Worm (Caenorhabditis elegans) whole organism, L1 larva: ENCODE results near the gene Y38E10A.33.

Experiments
- C16A3.4 ChIP-seq: fragments of 150-350 bp; optimal IDR thresholded peaks from 2 replicates; lab custom pipeline; 2014; ENCODE audit warnings: missing biosample characterization, missing genetic modification characterization
- F16B12.6 ChIP-seq: fragments of 150-350 bp; optimal IDR thresholded peaks from 2 replicates; lab custom pipeline; 2014; ENCODE audit warnings: missing biosample characterization, missing genetic modification characterization
- Y116A8C.19 ChIP-seq: sonication (generic microtip); optimal IDR thresholded peaks from 2 replicates; lab custom pipeline; 2016; ENCODE audit warnings: missing compliant biosample characterization, missing genetic modification characterization, borderline replicate concordance
- aha-1 ChIP-seq: fragments of 150-350 bp; optimal IDR thresholded peaks from 2 replicates; lab custom pipeline; 2014; ENCODE audit warnings: missing biosample characterization, missing genetic modification characterization
- ama-1 ChIP-seq: fragments of 150-350 bp; optimal IDR thresholded peaks from 2 replicates; lab custom pipeline; 2014
- ceh-8 ChIP-seq: fragments of 200-800 bp; sonication (Bioruptor generic); optimal IDR thresholded peaks from 2 replicates; lab custom pipeline; 2018; ENCODE audit warnings: mild to moderate bottlenecking, missing genetic modification characterization, moderate library complexity, missing compliant biosample characterization
- ceh-82 ChIP-seq, 3 experiments: fragments of 150-350 bp in 1 of 3; sonication (generic microtip) in 2 of 3; optimal IDR thresholded peaks; 2 replicates each; lab custom pipeline; 2014 to 2017; ENCODE audit warnings: missing biosample characterization in 3 of 3, missing genetic modification characterization in 3 of 3
- ceh-88 ChIP-seq: fragments of 200-800 bp; sonication (Bioruptor generic); IDR thresholded peaks from 2 replicates; pipeline ENCODE4 v1.3.6; 2022; ENCODE audit warnings: missing genetic modification characterization, missing compliant biosample characterization
- dpl-1 ChIP-seq, 3 experiments: fragments of 150-350 bp in 2 of 3; sonication (generic microtip) in 1 of 3; optimal IDR thresholded peaks; 2 replicates each; lab custom pipeline; 2014 to 2017; ENCODE audit warnings: missing biosample characterization in 3 of 3, missing genetic modification characterization in 3 of 3, missing genetic modification reagents in 3 of 3
- dsc-1 ChIP-seq: sonication (generic microtip); optimal IDR thresholded peaks from 2 replicates; lab custom pipeline; 2016; ENCODE audit warnings: mild to moderate bottlenecking, missing genetic modification characterization, missing compliant biosample characterization
- efl-1 ChIP-seq, 4 experiments: fragments of 150-350 bp; optimal IDR thresholded peaks in 3 of 4; peaks in 1 of 4; 1 replicate in 1 of 4; 2 replicates in 3 of 4; lab custom pipeline; 2014; ENCODE audit warnings: missing biosample characterization in 2 of 4, missing genetic modification characterization in 2 of 4, missing genetic modification reagents in 2 of 4
- fkh-10 ChIP-seq: sonication (generic microtip); optimal IDR thresholded peaks from 2 replicates; lab custom pipeline; 2017; ENCODE audit warnings: missing biosample characterization, missing genetic modification reagents, missing genetic modification characterization
- fkh-4 ChIP-seq: sonication (generic microtip); optimal IDR thresholded peaks from 2 replicates; lab custom pipeline; 2016; ENCODE audit warnings: missing compliant biosample characterization, missing genetic modification characterization, borderline replicate concordance
- fos-1 ChIP-seq: fragments of 150-350 bp; optimal IDR thresholded peaks from 2 replicates; lab custom pipeline; 2014; ENCODE audit warnings: missing biosample characterization, missing genetic modification characterization
- hlh-17 ChIP-seq: fragments of 200-800 bp; sonication (Bioruptor generic); optimal IDR thresholded peaks from 2 replicates; lab custom pipeline; 2018; ENCODE audit warnings: missing genetic modification characterization, mild to moderate bottlenecking, missing compliant biosample characterization, moderate library complexity, borderline replicate concordance
- irx-1 ChIP-seq: sonication (generic microtip); optimal IDR thresholded peaks from 2 replicates; lab custom pipeline; 2016; ENCODE audit warnings: missing genetic modification characterization, missing compliant biosample characterization
- jun-1 ChIP-seq: fragments of 150-350 bp; optimal IDR thresholded peaks from 2 replicates; lab custom pipeline; 2014; ENCODE audit warnings: missing biosample characterization, missing genetic modification reagents, missing genetic modification characterization
- lir-3 ChIP-seq: sonication (generic microtip); optimal IDR thresholded peaks from 2 replicates; lab custom pipeline; 2016; ENCODE audit warnings: mild to moderate bottlenecking, missing genetic modification characterization, moderate library complexity, missing compliant biosample characterization; ENCODE audit not compliant: poor library complexity
- mdl-1 ChIP-seq, 2 experiments: fragments of 150-350 bp; optimal IDR thresholded peaks; 2 replicates each; lab custom pipeline; 2014 to 2017; ENCODE audit warnings: missing biosample characterization in 2 of 2, missing genetic modification characterization in 2 of 2, inconsistent platforms in 1 of 2
- mef-2 ChIP-seq: fragments of 150-350 bp; optimal IDR thresholded peaks from 2 replicates; lab custom pipeline; 2014; ENCODE audit warnings: missing biosample characterization, missing genetic modification characterization
- mep-1 ChIP-seq: fragments of 150-350 bp; optimal IDR thresholded peaks from 2 replicates; lab custom pipeline; 2014; ENCODE audit warnings: missing biosample characterization, missing genetic modification characterization
- nhr-12 ChIP-seq: sonication (generic microtip); optimal IDR thresholded peaks from 2 replicates; lab custom pipeline; 2017; ENCODE audit warnings: missing biosample characterization, missing genetic modification characterization
- nhr-19 ChIP-seq: fragments of 200-800 bp; sonication (Bioruptor generic); conservative IDR thresholded peaks from 2 replicates; pipeline ENCODE4 v1.3.6; 2022; ENCODE audit warnings: missing genetic modification characterization, missing compliant biosample characterization
- nhr-20 ChIP-seq: sonication (generic microtip); optimal IDR thresholded peaks from 2 replicates; lab custom pipeline; 2016; ENCODE audit warnings: mild to moderate bottlenecking, missing genetic modification characterization, missing compliant biosample characterization
- nhr-90 ChIP-seq: sonication (generic microtip); optimal IDR thresholded peaks from 2 replicates; lab custom pipeline; 2016; ENCODE audit warnings: mild to moderate bottlenecking, missing genetic modification characterization, missing compliant biosample characterization; ENCODE audit not compliant: poor library complexity
- pax-3 ChIP-seq: fragments of 200-800 bp; sonication (Bioruptor generic); optimal IDR thresholded peaks from 2 replicates; lab custom pipeline; 2018; ENCODE audit warnings: mild to moderate bottlenecking, missing genetic modification characterization, moderate library complexity, missing compliant biosample characterization
- snpc-4 ChIP-seq: fragments of 150-350 bp; optimal IDR thresholded peaks from 2 replicates; lab custom pipeline; 2014; ENCODE audit warnings: missing biosample characterization, missing genetic modification characterization
- snu-23 ChIP-seq: sonication (generic microtip); optimal IDR thresholded peaks from 2 replicates; lab custom pipeline; 2016; ENCODE audit warnings: missing genetic modification characterization, missing compliant biosample characterization
- sup-37 ChIP-seq: fragments of 200-800 bp; sonication (Bioruptor generic); optimal IDR thresholded peaks from 2 replicates; lab custom pipeline; 2018; ENCODE audit warnings: mild to moderate bottlenecking, missing genetic modification characterization, missing compliant biosample characterization
- tlp-1 ChIP-seq: fragments of 150-350 bp; optimal IDR thresholded peaks from 2 replicates; lab custom pipeline; 2014; ENCODE audit warnings: missing biosample characterization, missing genetic modification characterization
- unc-130 ChIP-seq: fragments of 150-350 bp; optimal IDR thresholded peaks from 2 replicates; lab custom pipeline; 2017; ENCODE audit warnings: missing biosample characterization, missing genetic modification characterization, inconsistent platforms
- unc-30 ChIP-seq: sonication (generic microtip); optimal IDR thresholded peaks from 2 replicates; lab custom pipeline; 2017; ENCODE audit warnings: missing biosample characterization, missing genetic modification characterization
- unc-62 ChIP-seq: fragments of 150-350 bp; optimal IDR thresholded peaks from 2 replicates; lab custom pipeline; 2014; ENCODE audit warnings: missing biosample characterization, missing genetic modification reagents, missing genetic modification characterization
- zip-4 ChIP-seq: fragments of 200-800 bp; sonication (Bioruptor generic); optimal IDR thresholded peaks from 2 replicates; lab custom pipeline; 2018; ENCODE audit warnings: mild to moderate bottlenecking, missing genetic modification characterization, moderate library complexity, missing compliant biosample characterization

The Y38E10A.33 gene

ce11 chrII:12726704-12727103, 47.3 kb upstream of the Y38E10A.33 start:
- no peak for TF ChIP-seq snpc-4
- TF ChIP-seq zip-4 (GFP tag; lab: Kevin White, UChicago), result no peak
- TF ChIP-seq lir-3 (tag; lab: Kevin White, UChicago), result no peak
- TF ChIP-seq, all 84 proteins: peak for 0

ce11 chrII:12722685-12723287, 43.3 kb upstream of the Y38E10A.33 start:
- no peak for TF ChIP-seq efl-1 (optimal IDR thresholded peaks at IDR 0.05; lab: Kevin White, UChicago)
- TF ChIP-seq efl-1 (GFP tag; optimal IDR thresholded peaks at IDR 0.05 in 1 of 2; lab: Kevin White, UChicago), result no peak
- TF ChIP-seq fkh-4 (tag; lab: Kevin White, UChicago), result no peak
- TF ChIP-seq nhr-20 (tag; lab: Kevin White, UChicago), result no peak
- TF ChIP-seq Y116A8C.19 (tag; lab: Kevin White, UChicago), result no peak
- no peak for TF ChIP-seq F16B12.6
- no peak for TF ChIP-seq ama-1 (lab: Kevin White, UChicago)
- TF ChIP-seq mep-1 (tag; lab: Kevin White, UChicago), result no peak
- TF ChIP-seq ceh-88 (GFP tag; lab: Robert Waterston, UW), result no peak
- no peak for TF ChIP-seq mef-2 (tag; lab: Kevin White, UChicago)
- no peak for TF ChIP-seq irx-1 (tag; lab: Kevin White, UChicago)
- no peak for TF ChIP-seq dpl-1 (GFP tag; optimal IDR thresholded peaks at IDR 0.05; lab: Kevin White, UChicago)
- TF ChIP-seq unc-30 (tag; lab: Kevin White, UChicago), result no peak
- no peak for TF ChIP-seq mdl-1 (tag; optimal IDR thresholded peaks at IDR 0.05; lab: Kevin White, UChicago)

- TF ChIP-seq C16A3.4 (tag; lab: Kevin White, UChicago) (no peak), mdl-1 (tag; optimal IDR thresholded peaks at IDR 0.05; lab: Kevin White, UChicago) (no peak), fkh-10 (no peak), unc-30 (tag; lab: Kevin White, UChicago) (no peak), snu-23 (no peak), nhr-12 (no peak), ceh-8 (no peak), fkh-4 (tag; lab: Kevin White, UChicago) (no peak), unc-62 (no peak)
These were observed 42.6 kb upstream of the Y38E10A.33 start for ce11 chrII:12722049-12722448.

- TF ChIP-seq tlp-1 (no peak), dsc-1 (tag; lab: Kevin White, UChicago) (no peak), hlh-17 (no peak), nhr-12 (no peak), sup-37 (GFP tag; lab: Kevin White, UChicago) (no peak), pax-3 (tag; lab: Kevin White, UChicago) (no peak), Y116A8C.19 (tag; lab: Kevin White, UChicago) (no peak), jun-1 (no peak), aha-1 (tag; lab: Kevin White, UChicago) (no peak), fos-1 (tag; lab: Kevin White, UChicago) (no peak), ceh-82 (tag; optimal IDR thresholded peaks at IDR 0.05; lab: Kevin White, UChicago) (no peak), nhr-90 (tag; lab: Kevin White, UChicago) (no peak), unc-130 (tag; lab: Kevin White, UChicago) (no peak), nhr-19 (GFP tag; lab: Robert Waterston, UW) (no peak)
These were observed 36.4 kb upstream of the Y38E10A.33 start for ce11 chrII:12715757-12716350.
